Fruit fly (Drosophila melanogaster) whole organism, embryonic: ENCODE data around the gene CG12116.

ENCODE experiments used
- Atf6 ChIP-seq: fragments of 200-800 bp; sonication (Bioruptor generic); IDR thresholded peaks from 2 replicates; pipeline ENCODE4 v1.3.6; 2022; ENCODE audit warnings: missing biosample characterization, missing genetic modification characterization
- CG10209 ChIP-seq: fragments of 200-800 bp; sonication (Bioruptor generic); optimal IDR thresholded peaks from 3 replicates; lab custom pipeline; 2017; ENCODE audit warnings: missing biosample characterization, mild to moderate bottlenecking, missing genetic modification characterization, missing genetic modification reagents
- CG1024 ChIP-seq: fragments of 200-800 bp; sonication (Bioruptor generic); IDR thresholded peaks from 2 replicates; pipeline ENCODE4 v1.3.6; 2022; ENCODE audit warnings: missing biosample characterization, missing genetic modification characterization
- CG11085 ChIP-seq: fragments of 200-800 bp; sonication (Bioruptor generic); IDR thresholded peaks from 2 replicates; pipeline ENCODE4 v1.3.6; 2022; ENCODE audit warnings: missing biosample characterization, missing genetic modification characterization
- CG11456 ChIP-seq: fragments of 200-800 bp; sonication (Bioruptor generic); IDR thresholded peaks from 3 replicates; pipeline ENCODE4 v1.3.6; 2022; ENCODE audit warnings: missing biosample characterization, missing genetic modification characterization
- CG11504 ChIP-seq: fragments of 200-800 bp; sonication (Bioruptor generic); optimal IDR thresholded peaks from 3 replicates; lab custom pipeline; 2019; ENCODE audit warnings: missing biosample characterization, mild to moderate bottlenecking, missing genetic modification characterization, moderate library complexity
- CG11560 ChIP-seq: fragments of 200-800 bp; sonication (Bioruptor generic); IDR thresholded peaks from 3 replicates; pipeline ENCODE4 v1.3.6; 2022; ENCODE audit warnings: missing biosample characterization, missing genetic modification characterization
- CG12104 ChIP-seq: fragments of 200-800 bp; sonication (Bioruptor generic); optimal IDR thresholded peaks from 3 replicates; lab custom pipeline; 2016; ENCODE audit warnings: missing biosample characterization, missing genetic modification characterization
- CG1233 ChIP-seq: fragments of 200-800 bp; sonication (Bioruptor generic); optimal IDR thresholded peaks from 4 replicates; lab custom pipeline; 2018; ENCODE audit warnings: missing biosample characterization, mild to moderate bottlenecking, missing genetic modification characterization
- CG12391 ChIP-seq: fragments of 200-800 bp; sonication (Bioruptor generic); optimal IDR thresholded peaks from 3 replicates; lab custom pipeline; 2018; ENCODE audit warnings: missing biosample characterization, mild to moderate bottlenecking, missing genetic modification characterization, moderate library complexity
- CG12659 ChIP-seq: fragments of 200-800 bp; sonication (Bioruptor generic); optimal IDR thresholded peaks from 3 replicates; lab custom pipeline; 2017; ENCODE audit warnings: mild to moderate bottlenecking, missing biosample characterization, missing genetic modification reagents, missing genetic modification characterization
- CG14441 ChIP-seq: fragments of 200-800 bp; sonication (Bioruptor generic); IDR thresholded peaks from 2 replicates; pipeline ENCODE4 v1.3.6; 2022; ENCODE audit warnings: missing biosample characterization, missing genetic modification characterization
- CG14710 ChIP-seq: fragments of 200-800 bp; sonication (Bioruptor generic); optimal IDR thresholded peaks from 3 replicates; lab custom pipeline; 2019; ENCODE audit warnings: missing biosample characterization, mild to moderate bottlenecking, missing genetic modification characterization, moderate library complexity
- CG1529 ChIP-seq: fragments of 200-800 bp; sonication (Bioruptor generic); optimal IDR thresholded peaks from 3 replicates; lab custom pipeline; 2018; ENCODE audit warnings: missing biosample characterization, missing genetic modification characterization
- CG15601 ChIP-seq: fragments of 200-800 bp; sonication (Bioruptor generic); optimal IDR thresholded peaks from 3 replicates; lab custom pipeline; 2019; ENCODE audit warnings: missing biosample characterization, mild to moderate bottlenecking, missing genetic modification characterization, moderate library complexity
- CG18262 ChIP-seq: fragments of 200-800 bp; optimal IDR thresholded peaks from 3 replicates; lab custom pipeline; 2019; ENCODE audit warnings: missing biosample characterization, mild to moderate bottlenecking, missing genetic modification characterization, moderate library complexity
- CG2116 ChIP-seq: fragments of 200-800 bp; sonication (Bioruptor generic); optimal IDR thresholded peaks from 3 replicates; lab custom pipeline; 2018; ENCODE audit warnings: missing biosample characterization, mild to moderate bottlenecking, missing genetic modification characterization
- CG2129 ChIP-seq: fragments of 200-800 bp; sonication (Bioruptor generic); IDR thresholded peaks from 2 replicates; pipeline ENCODE4 v1.3.6; 2022; ENCODE audit warnings: missing biosample characterization, missing genetic modification characterization; ENCODE audit not compliant: partially characterized antibody
- CG3065 ChIP-seq: fragments of 200-800 bp; sonication (Bioruptor generic); optimal IDR thresholded peaks from 2 replicates; lab custom pipeline; 2016; ENCODE audit warnings: missing biosample characterization, missing genetic modification characterization
- CG32767 ChIP-seq: fragments of 200-800 bp; sonication (Bioruptor generic); IDR thresholded peaks from 2 replicates; pipeline ENCODE4 v1.3.6; 2022; ENCODE audit warnings: missing biosample characterization, missing genetic modification characterization
- CG34224 ChIP-seq: fragments of 200-800 bp; sonication (Bioruptor generic); IDR thresholded peaks from 3 replicates; pipeline ENCODE4 v1.3.6; 2022; ENCODE audit warnings: missing biosample characterization, missing genetic modification characterization; ENCODE audit not compliant: partially characterized antibody
- CG4617 ChIP-seq: fragments of 200-800 bp; sonication (Bioruptor generic); optimal IDR thresholded peaks from 3 replicates; lab custom pipeline; 2016; ENCODE audit warnings: missing biosample characterization, missing genetic modification characterization, borderline replicate concordance
- CG5953 ChIP-seq: fragments of 200-800 bp; sonication (Bioruptor generic); IDR thresholded peaks from 2 replicates; pipeline ENCODE4 v1.3.6; 2022; ENCODE audit warnings: missing biosample characterization, missing genetic modification characterization
- CG6175 ChIP-seq: fragments of 200-800 bp; sonication (Bioruptor generic); IDR thresholded peaks from 3 replicates; pipeline ENCODE4 v1.3.6; 2022; ENCODE audit warnings: missing biosample characterization, missing genetic modification characterization
- CG6272 ChIP-seq: fragments of 200-800 bp; sonication (Bioruptor generic); IDR thresholded peaks from 2 replicates; pipeline ENCODE4 v1.3.6; 2022; ENCODE audit warnings: missing biosample characterization, missing genetic modification characterization
- CG7839 ChIP-seq: fragments of 200-800 bp; sonication (Bioruptor generic); optimal IDR thresholded peaks from 3 replicates; lab custom pipeline; 2018; ENCODE audit warnings: missing biosample characterization, mild to moderate bottlenecking, missing genetic modification characterization, moderate library complexity
- CG9727 ChIP-seq: fragments of 200-800 bp; sonication (Bioruptor generic); optimal IDR thresholded peaks from 3 replicates; lab custom pipeline; 2017; ENCODE audit warnings: missing biosample characterization, mild to moderate bottlenecking, missing genetic modification characterization
- CG9817 ChIP-seq: fragments of 200-800 bp; sonication (Bioruptor generic); optimal IDR thresholded peaks from 2 replicates; lab custom pipeline; 2018; ENCODE audit warnings: missing biosample characterization, mild to moderate bottlenecking, missing genetic modification characterization, moderate library complexity
- CTCF ChIP-seq: fragments of 200-800 bp; sonication (Bioruptor generic); optimal IDR thresholded peaks from 2 replicates; lab custom pipeline; 2017; ENCODE audit warnings: missing biosample characterization, mild to moderate bottlenecking, missing genetic modification characterization, moderate library complexity
- Dip2 ChIP-seq: fragments of 200-800 bp; sonication (Bioruptor generic); IDR thresholded peaks from 2 replicates; pipeline ENCODE4 v1.3.6; 2022; ENCODE audit warnings: missing biosample characterization, missing genetic modification characterization
- H15 ChIP-seq: fragments of 200-800 bp; sonication (Bioruptor generic); IDR thresholded peaks from 3 replicates; pipeline ENCODE4 v1.3.6; 2022; ENCODE audit warnings: missing biosample characterization, missing genetic modification characterization
- Hmr ChIP-seq: fragments of 200-800 bp; sonication (Bioruptor generic); optimal IDR thresholded peaks from 3 replicates; lab custom pipeline; 2017; ENCODE audit warnings: mild to moderate bottlenecking, missing biosample characterization, missing genetic modification reagents, missing genetic modification characterization
- Hr51 ChIP-seq, 2 experiments: fragments of 200-800 bp; sonication (Bioruptor generic); optimal IDR thresholded peaks; 2 replicates in 1 of 2; 3 replicates in 1 of 2; lab custom pipeline; 2016 to 2018; ENCODE audit warnings: missing biosample characterization in 2 of 2, missing genetic modification characterization in 2 of 2, mild to moderate bottlenecking in 1 of 2, moderate library complexity in 1 of 2
- NC2α ChIP-seq: fragments of 200-800 bp; sonication (Bioruptor generic); optimal IDR thresholded peaks from 2 replicates; lab custom pipeline; 2016; ENCODE audit warnings: missing biosample characterization, missing genetic modification characterization
- Ptx1 ChIP-seq: fragments of 200-800 bp; sonication (Bioruptor generic); IDR thresholded peaks from 2 replicates; pipeline ENCODE4 v1.3.6; 2022; ENCODE audit warnings: missing biosample characterization, missing genetic modification characterization
- Six4 ChIP-seq: fragments of 200-800 bp; sonication (Bioruptor generic); optimal IDR thresholded peaks from 2 replicates; lab custom pipeline; 2016; ENCODE audit warnings: missing biosample characterization, missing genetic modification characterization
- ash1 ChIP-seq: fragments of 200-800 bp; sonication (Bioruptor generic); optimal IDR thresholded peaks from 2 replicates; lab custom pipeline; 2018; ENCODE audit warnings: missing biosample characterization, mild to moderate bottlenecking, missing genetic modification characterization
- ci ChIP-seq: fragments of 200-800 bp; sonication (Bioruptor generic); IDR thresholded peaks from 3 replicates; pipeline ENCODE4 v1.3.6; 2022; ENCODE audit warnings: missing biosample characterization, missing genetic modification characterization
- croc ChIP-seq: fragments of 200-800 bp; sonication (Bioruptor generic); conservative IDR thresholded peaks from 3 replicates; pipeline ENCODE4 v1.3.6; 2022; ENCODE audit warnings: missing biosample characterization, missing genetic modification characterization
- dmrt11E ChIP-seq: fragments of 200-800 bp; sonication (Bioruptor generic); optimal IDR thresholded peaks from 3 replicates; lab custom pipeline; 2018; ENCODE audit warnings: missing biosample characterization, mild to moderate bottlenecking, missing genetic modification characterization, moderate library complexity
- gfzf ChIP-seq: fragments of 200-800 bp; sonication (Bioruptor generic); optimal IDR thresholded peaks from 2 replicates; lab custom pipeline; 2016; ENCODE audit warnings: missing biosample characterization, mild to moderate bottlenecking, missing genetic modification characterization, moderate library complexity
- grn ChIP-seq: fragments of 200-800 bp; sonication (Bioruptor generic); optimal IDR thresholded peaks from 3 replicates; lab custom pipeline; 2017; ENCODE audit warnings: missing biosample characterization, missing genetic modification characterization
- luna ChIP-seq: fragments of 200-800 bp; sonication (Bioruptor generic); optimal IDR thresholded peaks from 2 replicates; lab custom pipeline; 2016; ENCODE audit warnings: missing biosample characterization, missing genetic modification characterization
- nerfin-2 ChIP-seq: fragments of 200-800 bp; sonication (Bioruptor generic); IDR thresholded peaks from 2 replicates; pipeline ENCODE4 v1.3.6; 2022; ENCODE audit warnings: missing biosample characterization, missing genetic modification characterization; ENCODE audit not compliant: partially characterized antibody
- pb ChIP-seq: fragments of 200-800 bp; sonication (Bioruptor generic); optimal IDR thresholded peaks from 3 replicates; lab custom pipeline; 2016; ENCODE audit warnings: missing biosample characterization, missing genetic modification characterization
- pfk ChIP-seq: fragments of 200-800 bp; sonication (Bioruptor generic); optimal IDR thresholded peaks from 2 replicates; lab custom pipeline; 2018; ENCODE audit warnings: missing biosample characterization, mild to moderate bottlenecking, missing genetic modification characterization, moderate library complexity
- pho ChIP-seq: fragments of 200-800 bp; sonication (Bioruptor generic); optimal IDR thresholded peaks from 2 replicates; lab custom pipeline; 2016; ENCODE audit warnings: missing biosample characterization, missing genetic modification characterization
- sc ChIP-seq, 3 experiments: fragments of >200 bp in 2 of 3; fragments of 200-800 bp in 1 of 3; sonication (Bioruptor generic) in 1 of 3; optimal IDR thresholded peaks; 2 replicates in 2 of 3; 3 replicates in 1 of 3; lab custom pipeline; 2017; ENCODE audit warnings: mild to moderate bottlenecking in 1 of 3, missing biosample characterization in 1 of 3, missing genetic modification characterization in 1 of 3, missing genetic modification reagents in 1 of 3
- sim ChIP-seq: fragments of 200-800 bp; sonication (Bioruptor generic); IDR thresholded peaks from 2 replicates; pipeline ENCODE4 v1.3.6; 2022; ENCODE audit warnings: missing biosample characterization, missing genetic modification characterization

CG12116 gene

DNA sequence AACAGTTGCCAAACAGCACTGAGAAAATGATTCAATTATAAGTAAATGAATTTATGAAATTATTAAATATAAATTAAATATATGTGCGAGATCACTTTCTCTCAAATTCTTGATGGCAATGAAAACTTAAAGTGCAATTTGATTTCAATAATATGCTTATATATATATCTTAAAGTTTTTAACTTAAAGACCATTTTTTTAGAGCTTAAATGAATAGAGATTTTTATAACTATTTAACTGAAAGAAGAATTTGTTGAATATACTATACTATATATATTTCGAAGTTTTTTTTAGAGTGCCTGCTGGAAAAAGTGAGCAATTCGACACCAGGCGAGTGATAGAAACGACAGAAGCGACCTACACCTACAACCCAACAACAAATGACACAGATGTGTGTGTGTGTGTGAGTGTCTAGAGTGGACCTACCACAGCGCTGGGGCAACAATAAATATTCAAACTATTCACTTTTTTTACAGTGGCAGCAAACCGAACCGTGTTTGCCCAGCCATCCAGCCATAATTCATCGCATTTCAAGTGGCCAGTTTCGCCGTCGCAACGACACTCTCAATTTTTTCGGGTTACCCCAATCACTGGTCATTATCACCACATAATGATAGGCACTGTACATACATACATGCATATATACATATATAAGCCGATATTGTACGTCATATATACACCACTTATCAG lies 23.8 kb downstream of the CG12116 start (continued):
- TF ChIP-seq CG32767 (GFP tag; lab: Robert Waterston, UW) (no peak), CG15601 (tag; lab: Kevin White, UChicago) (peak; percentile 61), CG4617 (GFP tag; lab: Kevin White, UChicago) (no peak), CG10209 (GFP tag; lab: Kevin White, UChicago) (peak; percentile 50), gfzf (GFP tag; lab: Kevin White, UChicago) (no peak), CG11085 (GFP tag; lab: Robert Waterston, UW) (no peak), CG9817 (no peak), sim (GFP tag; lab: Robert Waterston, UW) (peak; percentile 32; the same call in 1 of the 2 replicates), CG12659 (GFP tag; lab: Kevin White, UChicago) (peak; percentile 46), CG11504 (peak; percentile 72), grn (GFP tag; lab: Kevin White, UChicago) (no peak), Six4 (GFP tag; lab: Kevin White, UChicago) (peak; percentile 17), sc (optimal IDR thresholded peaks at IDR 0.05; lab: Kevin White, UChicago) (no peak), sc (GFP tag; optimal IDR thresholded peaks at IDR 0.05; lab: Kevin White, UChicago) (peak; percentile 17), Ptx1 (peak; percentile 67), luna (GFP tag; lab: Kevin White, UChicago) (no peak), CTCF (GFP tag; lab: Kevin White, UChicago) (no peak), CG6175 (0 out of 3 replicates have a peak, but pooled peaks have one; percentile 51), NC2α (GFP tag; lab: Kevin White, UChicago) (no peak), CG14441 (GFP tag; lab: Robert Waterston, UW) (no peak), pb (GFP tag; lab: Kevin White, UChicago) (no peak), CG34224 (GFP tag; lab: Robert Waterston, UW) (no peak), CG12391 (peak; percentile 83), croc (GFP tag; lab: Robert Waterston, UW) (peak; percentile 51; the same call in 2 of the 3 replicates), Dip2 (GFP tag; lab: Robert Waterston, UW) (no peak), CG1024 (no peak), CG12104 (GFP tag; lab: Kevin White, UChicago) (no peak), ash1 (GFP tag; lab: Kevin White, UChicago) (no peak), CG7839 (tag; lab: Kevin White, UChicago) (peak; percentile 73), CG6272 (GFP tag; lab: Robert Waterston, UW) (no peak), dmrt11E (tag; lab: Kevin White, UChicago) (peak; percentile 92), CG1529 (GFP tag; lab: Kevin White, UChicago) (no peak), ci (GFP tag; lab: Robert Waterston, UW) (peak; percentile 75), CG3065 (GFP tag; lab: Kevin White, UChicago) (no peak), CG5953 (0 out of 2 replicates have a peak, but pooled peaks have one; percentile 10), CG1233 (GFP tag; lab: Kevin White, UChicago) (peak; percentile 32), CG11560 (tag; lab: Robert Waterston, UW) (no peak), nerfin-2 (GFP tag; lab: Robert Waterston, UW) (no peak), CG2129 (GFP tag; lab: Robert Waterston, UW) (no peak), Atf6 (GFP tag; lab: Robert Waterston, UW) (0 out of 2 replicates have a peak, but pooled peaks have one; percentile 13), Hr51 (GFP tag; optimal IDR thresholded peaks at IDR 0.05; lab: Kevin White, UChicago) (peak in 1 of 2 experiments; percentile 75), H15 (GFP tag; lab: Robert Waterston, UW) (no peak), pfk (GFP tag; lab: Kevin White, UChicago) (no peak), CG2116 (GFP tag; lab: Kevin White, UChicago) (peak; percentile 4), pho (no peak), CG9727 (GFP tag; lab: Kevin White, UChicago) (peak; percentile 84), CG11456 (GFP tag; lab: Robert Waterston, UW) (no peak), CG14710 (peak; percentile 82), Hmr (peak; percentile 46), CG18262 (peak; percentile 93)
